Worm (Caenorhabditis elegans) whole organism, L4 larva: ENCODE measurements around the gene T11F9.1.
"Not testable (repeated sequence)": the region's sequence is repeated elsewhere in the genome, so short reads cannot be mapped to it uniquely, and the experiment has no call there.

ENCODE experiments used
- T20F7.1 ChIP-seq: fragments of 200-800 bp; sonication (Bioruptor generic); optimal IDR thresholded peaks from 2 replicates; lab custom pipeline; 2018; ENCODE audit warnings: mild to moderate bottlenecking, missing genetic modification characterization, missing compliant biosample characterization
- Y48G9A.11 ChIP-seq: fragments of 200-800 bp; sonication (Bioruptor generic); IDR thresholded peaks from 2 replicates; pipeline ENCODE4 v1.3.6; 2022; ENCODE audit warnings: missing genetic modification reagents, missing genetic modification characterization, missing compliant biosample characterization
- Y75B8A.6 ChIP-seq: fragments of 200-800 bp; sonication (Bioruptor generic); IDR thresholded peaks from 2 replicates; pipeline ENCODE4 v1.3.6; 2022; ENCODE audit warnings: missing genetic modification reagents, missing genetic modification characterization, missing compliant biosample characterization
- ZK337.2 ChIP-seq: fragments of 200-800 bp; sonication (Bioruptor generic); IDR thresholded peaks from 2 replicates; pipeline ENCODE4 v1.3.6; 2022; ENCODE audit warnings: missing genetic modification reagents, missing genetic modification characterization, missing compliant biosample characterization
- ZK546.5 ChIP-seq, 2 experiments: sonication (generic microtip); optimal IDR thresholded peaks; 2 replicates each; lab custom pipeline; 2017; ENCODE audit warnings: missing biosample characterization in 2 of 2, missing genetic modification characterization in 2 of 2
- aha-1 ChIP-seq: fragments of 150-350 bp; peaks from one replicate; lab custom pipeline; 2014; ENCODE audit warnings: missing biosample characterization, missing genetic modification characterization
- ceh-20 ChIP-seq: fragments of 200-800 bp; sonication (Bioruptor generic); IDR thresholded peaks from 2 replicates; pipeline ENCODE4 v1.3.6; 2022; ENCODE audit warnings: missing genetic modification reagents, missing genetic modification characterization, missing compliant biosample characterization
- ceh-28 ChIP-seq: fragments of 150-350 bp; optimal IDR thresholded peaks from 2 replicates; lab custom pipeline; 2014; ENCODE audit warnings: missing biosample characterization, missing genetic modification reagents, missing genetic modification characterization
- ctbp-1 ChIP-seq: fragments of 200-800 bp; sonication (Bioruptor generic); IDR thresholded peaks from 2 replicates; pipeline ENCODE4 v1.3.6; 2022; ENCODE audit warnings: missing genetic modification reagents, missing genetic modification characterization, missing compliant biosample characterization
- daf-16 ChIP-seq, 3 experiments: sonication (generic microtip); optimal IDR thresholded peaks; 2 replicates each; lab custom pipeline; 2016 to 2017; ENCODE audit warnings: missing genetic modification characterization in 3 of 3, missing genetic modification reagents in 3 of 3, mild to moderate bottlenecking in 2 of 3, missing compliant biosample characterization in 2 of 3, missing biosample characterization in 1 of 3, moderate library complexity in 1 of 3
- dmd-9 ChIP-seq: fragments of 200-800 bp; sonication (Bioruptor generic); IDR thresholded peaks from 2 replicates; pipeline ENCODE4 v1.3.6; 2022; ENCODE audit warnings: missing genetic modification reagents, missing genetic modification characterization, missing compliant biosample characterization
- dpl-1 ChIP-seq: fragments of 150-350 bp; optimal IDR thresholded peaks from 2 replicates; lab custom pipeline; 2014; ENCODE audit warnings: missing biosample characterization, missing genetic modification reagents, missing genetic modification characterization
- dve-1 ChIP-seq: sonication (generic microtip); optimal IDR thresholded peaks from 2 replicates; lab custom pipeline; 2017; ENCODE audit warnings: antibody characterized with exemption, mild to moderate bottlenecking, missing genetic modification characterization, missing compliant biosample characterization; ENCODE audit not compliant: insufficient read depth
- egl-43 ChIP-seq: fragments of 200-800 bp; sonication (Bioruptor generic); IDR thresholded peaks from 2 replicates; pipeline ENCODE4 v1.3.6; 2022; ENCODE audit warnings: missing genetic modification reagents, missing genetic modification characterization, missing compliant biosample characterization
- gei-8 ChIP-seq: fragments of 200-800 bp; sonication (Bioruptor generic); optimal IDR thresholded peaks from 2 replicates; lab custom pipeline; 2018; ENCODE audit warnings: mild to moderate bottlenecking, missing genetic modification characterization, missing compliant biosample characterization
- hif-1 ChIP-seq, 2 experiments: sonication (generic microtip); optimal IDR thresholded peaks; 2 replicates each; lab custom pipeline; 2016 to 2017; ENCODE audit warnings: missing compliant biosample characterization in 2 of 2, missing genetic modification characterization in 2 of 2, missing genetic modification reagents in 2 of 2, missing genotype in 2 of 2, mild to moderate bottlenecking in 1 of 2
- hlh-11 ChIP-seq: fragments of 200-800 bp; sonication (Bioruptor generic); optimal IDR thresholded peaks from 2 replicates; lab custom pipeline; 2018; ENCODE audit warnings: mild to moderate bottlenecking, missing genetic modification characterization, missing compliant biosample characterization
- hlh-30 ChIP-seq: sonication (generic microtip); optimal IDR thresholded peaks from 2 replicates; lab custom pipeline; 2017; ENCODE audit warnings: antibody characterized with exemption, mild to moderate bottlenecking, missing genetic modification characterization, missing compliant biosample characterization; ENCODE audit not compliant: insufficient read depth
- jun-1 ChIP-seq: fragments of 150-350 bp; optimal IDR thresholded peaks from 2 replicates; lab custom pipeline; 2014; ENCODE audit warnings: missing biosample characterization, missing genetic modification reagents, missing genetic modification characterization
- lim-7 ChIP-seq: fragments of 200-800 bp; sonication (Bioruptor generic); IDR thresholded peaks from 2 replicates; pipeline ENCODE4 v1.3.6; 2022; ENCODE audit warnings: missing genetic modification characterization, missing compliant biosample characterization
- lin-1 ChIP-seq: fragments of 200-800 bp; sonication (Bioruptor generic); IDR thresholded peaks from 2 replicates; pipeline ENCODE4 v1.3.6; 2022; ENCODE audit warnings: missing genetic modification reagents, missing genetic modification characterization, missing compliant biosample characterization
- lin-13 ChIP-seq: fragments of 150-350 bp; optimal IDR thresholded peaks from 2 replicates; lab custom pipeline; 2014; ENCODE audit warnings: missing biosample characterization, missing genetic modification reagents, missing genetic modification characterization
- lir-3 ChIP-seq: sonication (generic microtip); optimal IDR thresholded peaks from 2 replicates; lab custom pipeline; 2016; ENCODE audit warnings: mild to moderate bottlenecking, missing genetic modification characterization, missing compliant biosample characterization
- lsy-2 ChIP-seq, 2 experiments: fragments of 150-350 bp in 1 of 2; sonication (generic microtip) in 1 of 2; optimal IDR thresholded peaks; 2 replicates each; lab custom pipeline; 2014 to 2017; ENCODE audit warnings: missing biosample characterization in 2 of 2, missing genetic modification characterization in 2 of 2
- mdl-1 ChIP-seq, 2 experiments: fragments of 150-350 bp in 1 of 2; sonication (generic microtip) in 1 of 2; optimal IDR thresholded peaks; 2 replicates each; lab custom pipeline; 2014 to 2017; ENCODE audit warnings: missing biosample characterization in 2 of 2, missing genetic modification characterization in 2 of 2
- mdt-29 ChIP-seq: fragments of 200-800 bp; sonication (Bioruptor generic); IDR thresholded peaks from 2 replicates; pipeline ENCODE4 v1.3.6; 2022; ENCODE audit warnings: missing genetic modification reagents, missing genetic modification characterization, missing compliant biosample characterization
- mep-1 ChIP-seq: fragments of 150-350 bp; sonication (generic microtip); optimal IDR thresholded peaks from 3 replicates; lab custom pipeline; 2014; ENCODE audit warnings: missing biosample characterization, missing genetic modification characterization
- nhr-102 ChIP-seq: sonication (generic microtip); optimal IDR thresholded peaks from 2 replicates; lab custom pipeline; 2016; ENCODE audit warnings: mild to moderate bottlenecking, missing genetic modification characterization, moderate library complexity, missing compliant biosample characterization
- nhr-11 ChIP-seq: fragments of 150-350 bp; optimal IDR thresholded peaks from 2 replicates; lab custom pipeline; 2014; ENCODE audit warnings: missing biosample characterization, missing genetic modification characterization
- nhr-28 ChIP-seq: fragments of 150-350 bp; optimal IDR thresholded peaks from 2 replicates; lab custom pipeline; 2014; ENCODE audit warnings: missing biosample characterization, missing genetic modification characterization
- nhr-48 ChIP-seq: sonication (generic microtip); optimal IDR thresholded peaks from 2 replicates; lab custom pipeline; 2016; ENCODE audit warnings: mild to moderate bottlenecking, missing genetic modification characterization, missing compliant biosample characterization
- nhr-76 ChIP-seq: fragments of 150-350 bp; optimal IDR thresholded peaks from 2 replicates; lab custom pipeline; 2014; ENCODE audit warnings: missing biosample characterization, missing genetic modification characterization
- nhr-77 ChIP-seq: fragments of 150-350 bp; optimal IDR thresholded peaks from 2 replicates; lab custom pipeline; 2014; ENCODE audit warnings: missing biosample characterization, missing genetic modification characterization
- pha-4 ChIP-seq, 2 experiments: fragments of 150-350 bp in 1 of 2; fragments of 200-800 bp in 1 of 2; sonication (Bioruptor generic) in 1 of 2; IDR thresholded peaks in 1 of 2; optimal IDR thresholded peaks in 1 of 2; 2 replicates each; pipeline versions ENCODE4 v1.3.6 to Lab custom; 2014 to 2022; ENCODE audit warnings: missing genetic modification characterization in 2 of 2, missing genetic modification reagents in 2 of 2, missing biosample characterization in 1 of 2, missing compliant biosample characterization in 1 of 2
- pqm-1 ChIP-seq: sonication (generic microtip); optimal IDR thresholded peaks from 2 replicates; lab custom pipeline; 2017; ENCODE audit warnings: missing biosample characterization, missing genetic modification characterization
- rbr-2 ChIP-seq: sonication (generic microtip); optimal IDR thresholded peaks from 2 replicates; lab custom pipeline; 2016; ENCODE audit warnings: missing genotype, missing genetic modification characterization, missing compliant biosample characterization
- saeg-2 ChIP-seq: fragments of 200-800 bp; sonication (Bioruptor generic); IDR thresholded peaks from 2 replicates; pipeline ENCODE4 v1.3.6; 2022; ENCODE audit warnings: missing genetic modification reagents, missing genetic modification characterization, missing compliant biosample characterization
- set-16 ChIP-seq: fragments of 200-800 bp; sonication (Bioruptor generic); IDR thresholded peaks from 2 replicates; pipeline ENCODE4 v1.3.6; 2022; ENCODE audit warnings: missing genetic modification reagents, missing genetic modification characterization, missing compliant biosample characterization
- snpc-1.2 ChIP-seq: fragments of 200-800 bp; sonication (Bioruptor generic); IDR thresholded peaks from 2 replicates; pipeline ENCODE4 v1.3.6; 2022; ENCODE audit warnings: missing genetic modification reagents, missing genetic modification characterization, missing compliant biosample characterization
- spr-1 ChIP-seq: sonication (generic microtip); optimal IDR thresholded peaks from 2 replicates; lab custom pipeline; 2016; ENCODE audit warnings: mild to moderate bottlenecking, missing genetic modification characterization, missing compliant biosample characterization
- spr-3 ChIP-seq: fragments of 200-800 bp; sonication (Bioruptor generic); optimal IDR thresholded peaks from 2 replicates; lab custom pipeline; 2018; ENCODE audit warnings: mild to moderate bottlenecking, missing genetic modification characterization, missing compliant biosample characterization
- tra-1 ChIP-seq: fragments of 200-800 bp; sonication (Bioruptor generic); IDR thresholded peaks from 2 replicates; pipeline ENCODE4 v1.3.6; 2022; ENCODE audit warnings: missing genetic modification reagents, missing genetic modification characterization, missing compliant biosample characterization
- vab-7 ChIP-seq: fragments of 200-800 bp; sonication (Bioruptor generic); IDR thresholded peaks from 2 replicates; pipeline ENCODE4 v1.3.6; 2022; ENCODE audit warnings: missing genetic modification reagents, missing genetic modification characterization, missing compliant biosample characterization
- ztf-7 ChIP-seq: fragments of 150-350 bp; optimal IDR thresholded peaks from 2 replicates; lab custom pipeline; 2014; ENCODE audit warnings: missing biosample characterization, missing genetic modification characterization

The T11F9.1 gene

ce11 chrV:11504853-11505397 lies 45.6 kb downstream of the T11F9.1 start, which contains the start of the genes C55A6.1 and C55A6.10 (continued):
- peak; percentile 50 for TF ChIP-seq nhr-102
- peak; percentile 67; the same call in 1 of the 2 replicates for TF ChIP-seq dmd-9 (GFP tag; lab: Robert Waterston, UW)
- TF ChIP-seq vab-7 (GFP tag; lab: Robert Waterston, UW), result peak; percentile 70; the same call in 1 of the 2 replicates
- TF ChIP-seq tra-1 (GFP tag; lab: Robert Waterston, UW), result 0 out of 2 replicates have a peak, but pooled peaks have one; percentile 55
- TF ChIP-seq ctbp-1 (GFP tag; lab: Robert Waterston, UW), result peak; percentile 95
- TF ChIP-seq nhr-28, result peak; percentile 12
- TF ChIP-seq lim-7 (GFP tag; lab: Robert Waterston, UW), result peak; percentile 12
- TF ChIP-seq Y48G9A.11, result 0 out of 2 replicates have a peak, but pooled peaks have one; percentile 54
- peak; percentile 55 for TF ChIP-seq aha-1 (tag; lab: Kevin White, UChicago)
- TF ChIP-seq pha-4 (GFP tag; IDR thresholded peaks at IDR 0.05; lab: Robert Waterston, UW), result peak; percentile 88
- not testable (repeated sequence) for TF ChIP-seq pha-4 (tag; optimal IDR thresholded peaks at IDR 0.05; lab: Kevin White, UChicago); daf-16 (GFP tag; optimal IDR thresholded peaks at IDR 0.05; lab: Kevin White, UChicago)
- TF ChIP-seq T20F7.1, result peak; percentile 36
- TF ChIP-seq nhr-77 (tag; lab: Kevin White, UChicago), result peak; percentile 11
- TF ChIP-seq hif-1 (tag; optimal IDR thresholded peaks at IDR 0.05; lab: Kevin White, UChicago), result peak in 1 of 2 experiments; percentile 23
- peak; percentile 61 for TF ChIP-seq hlh-11 (tag; lab: Kevin White, UChicago)
- TF ChIP-seq mep-1, result peak; percentile 88
- peak; percentile 31 to 81 for TF ChIP-seq lsy-2 (tag; optimal IDR thresholded peaks at IDR 0.05; lab: Kevin White, UChicago)
- peak; percentile 54; the same call in 1 of the 2 replicates for TF ChIP-seq set-16 (GFP tag; lab: Robert Waterston, UW)
- peak; percentile 56 for TF ChIP-seq dve-1 (tag; lab: Kevin White, UChicago)
- peak; percentile 78 for TF ChIP-seq snpc-1.2 (GFP tag; lab: Robert Waterston, UW)
- peak; percentile 60; the same call in 1 of the 2 replicates for TF ChIP-seq saeg-2 (GFP tag; lab: Robert Waterston, UW)
- peak; percentile 64 for TF ChIP-seq nhr-48
- TF ChIP-seq spr-1 (tag; lab: Kevin White, UChicago), result peak; percentile 62
- peak; percentile 78; the same call in 1 of the 2 replicates for TF ChIP-seq egl-43
- peak; percentile 51 for TF ChIP-seq daf-16 (tag; optimal IDR thresholded peaks at IDR 0.05; lab: Kevin White, UChicago)
- TF ChIP-seq mdl-1 (tag; optimal IDR thresholded peaks at IDR 0.05; lab: Kevin White, UChicago), result peak in 1 of 2 experiments; percentile 52
- 0 out of 2 replicates have a peak, but pooled peaks have one; percentile 11 for TF ChIP-seq ZK337.2 (GFP tag; lab: Robert Waterston, UW)
- peak; percentile 69 for TF ChIP-seq ceh-20 (GFP tag; lab: Robert Waterston, UW)
- peak; percentile 49 for TF ChIP-seq hlh-30 (tag; lab: Kevin White, UChicago)
- TF ChIP-seq rbr-2 (tag; lab: Kevin White, UChicago), result peak; percentile 81
- TF ChIP-seq lin-13 (GFP tag; lab: Kevin White, UChicago), result peak; percentile 42

DNA sequence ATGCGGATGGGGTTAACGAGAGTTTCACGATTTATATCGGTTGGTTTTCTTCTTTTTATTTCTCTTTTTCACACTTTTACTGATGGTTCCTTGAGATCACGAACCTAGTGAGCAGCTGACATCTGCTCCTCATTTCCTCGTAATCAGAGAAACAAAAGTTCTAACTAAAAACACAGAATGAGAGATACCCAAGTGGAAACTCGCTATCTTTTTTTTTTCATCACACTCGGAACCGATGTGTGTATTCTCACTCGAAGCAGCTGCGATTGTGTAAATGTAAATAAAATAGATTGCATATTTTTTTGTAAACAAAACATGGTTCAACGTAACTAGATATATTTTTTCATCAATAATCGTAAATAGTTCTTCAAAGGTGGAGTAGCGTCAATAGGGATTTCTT lies 47.0 kb downstream of the T11F9.1 start:
- no peak for TF ChIP-seq lin-1 (GFP tag; lab: Robert Waterston, UW)
- no peak for TF ChIP-seq mdt-29 (GFP tag; lab: Robert Waterston, UW)
- no peak for TF ChIP-seq dpl-1 (GFP tag; lab: Kevin White, UChicago)
- no peak for TF ChIP-seq ZK546.5 (tag; optimal IDR thresholded peaks at IDR 0.05; lab: Kevin White, UChicago)
- TF ChIP-seq set-16 (GFP tag; lab: Robert Waterston, UW), result no peak
- TF ChIP-seq Y75B8A.6 (GFP tag; lab: Robert Waterston, UW), result no peak
- TF ChIP-seq nhr-76 (tag; lab: Kevin White, UChicago), result no peak
- TF ChIP-seq spr-3 (GFP tag; lab: Kevin White, UChicago), result no peak
- no peak for TF ChIP-seq vab-7 (GFP tag; lab: Robert Waterston, UW)
- no peak for TF ChIP-seq gei-8
- TF ChIP-seq nhr-11 (tag; lab: Kevin White, UChicago), result peak; percentile 24
- TF ChIP-seq ceh-28, result no peak
- no peak for TF ChIP-seq pqm-1 (tag; lab: Kevin White, UChicago)
- TF ChIP-seq daf-16 (GFP tag; optimal IDR thresholded peaks at IDR 0.05; lab: Kevin White, UChicago), result peak in 1 of 2 experiments; percentile 97
- no peak for TF ChIP-seq daf-16 (tag; optimal IDR thresholded peaks at IDR 0.05; lab: Kevin White, UChicago)
- TF ChIP-seq mdl-1 (tag; optimal IDR thresholded peaks at IDR 0.05; lab: Kevin White, UChicago), result no peak
- no peak for TF ChIP-seq hlh-30 (tag; lab: Kevin White, UChicago)
- TF ChIP-seq jun-1 (tag; lab: Kevin White, UChicago), result no peak
- no peak for TF ChIP-seq lir-3
- TF ChIP-seq ztf-7 (tag; lab: Kevin White, UChicago), result no peak
- peak; percentile 51 for TF ChIP-seq hlh-11 (tag; lab: Kevin White, UChicago)
- no peak for TF ChIP-seq mep-1
- TF ChIP-seq, all 104 proteins: peak for 3
